Fruit fly (Drosophila melanogaster): ENCODE results near the gene Cyp28d2.
A peak's percentile ranks its signal among the peaks of the same experiment; 100 is the strongest.

The Cyp28d2 gene

DNA sequence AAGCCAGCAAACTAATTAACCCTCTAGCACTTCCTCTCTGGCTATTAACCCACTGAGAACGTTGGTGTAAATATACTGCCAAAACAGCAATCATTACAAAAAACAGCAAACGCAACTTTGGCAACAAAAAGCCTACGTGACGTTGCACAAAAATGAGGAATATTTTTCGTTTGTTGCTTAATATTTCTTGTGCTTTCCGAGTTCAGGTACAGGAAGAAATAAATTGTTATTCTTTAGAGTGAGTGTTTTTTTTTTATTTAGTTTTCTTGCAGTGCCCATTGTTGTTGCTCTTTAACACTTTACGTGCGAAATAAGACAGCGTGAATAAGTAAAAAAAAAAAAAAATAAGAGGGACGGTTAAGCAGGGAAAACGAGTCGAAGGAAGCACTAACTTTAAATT lies 44.1 kb downstream of the Cyp28d2 start (continued):
- TF ChIP-seq CG3919 (GFP tag; optimal IDR thresholded peaks at IDR 0.05) (no peak), CG11294 (GFP tag; IDR thresholded peaks at IDR 0.05) (no peak), Eip75B (GFP tag; optimal IDR thresholded peaks at IDR 0.05) (no peak), achi (GFP tag; optimal IDR thresholded peaks at IDR 0.05) (no peak), fd85E (GFP tag; optimal IDR thresholded peaks at IDR 0.05) (no peak), CG7368 (GFP tag; optimal IDR thresholded peaks at IDR 0.05) (peak; percentile 15), Hr39 (GFP tag; optimal IDR thresholded peaks at IDR 0.05) (peak; percentile 39), ss (GFP tag; optimal IDR thresholded peaks at IDR 0.05) (no peak), CG31627 (GFP tag; optimal IDR thresholded peaks at IDR 0.05) (peak; percentile 10), Blimp-1 (GFP tag; optimal IDR thresholded peaks at IDR 0.05) (no peak), CG10631 (GFP tag; optimal IDR thresholded peaks at IDR 0.05) (no peak)

DNA sequence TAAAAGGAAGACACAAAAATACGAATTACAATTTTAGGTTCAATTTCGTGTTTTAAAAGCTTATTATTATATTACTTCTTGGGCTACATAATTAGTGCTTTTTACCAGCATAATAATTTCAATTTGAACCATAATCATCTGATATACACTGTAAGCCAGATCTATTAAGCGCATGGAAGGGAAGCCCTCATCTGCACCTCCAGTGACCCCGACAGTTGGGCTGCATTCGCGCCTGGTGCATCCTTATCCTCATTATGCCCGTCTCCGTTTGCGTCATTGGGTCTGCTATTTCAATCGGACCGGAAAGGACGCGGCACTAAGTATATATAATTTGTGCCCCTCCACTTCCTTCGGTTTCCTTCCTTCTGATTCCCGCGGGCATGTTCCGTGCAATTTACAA lies 44.7 kb downstream of the Cyp28d2 start:
- TF ChIP-seq svp (GFP tag) = peak; percentile 64
- no peak for TF ChIP-seq Lpt (GFP tag; optimal IDR thresholded peaks at IDR 0.05)
- no peak for TF ChIP-seq Hr39 (GFP tag; optimal IDR thresholded peaks at IDR 0.05)
- no peak for TF ChIP-seq salr (GFP tag; optimal IDR thresholded peaks at IDR 0.05)
- no peak for TF ChIP-seq dac (GFP tag; optimal IDR thresholded peaks at IDR 0.05)
- TF ChIP-seq Ets21C (GFP tag; optimal IDR thresholded peaks at IDR 0.05) = no peak
- no peak for TF ChIP-seq lz (GFP tag; optimal IDR thresholded peaks at IDR 0.05)
- peak; percentile 29 for TF ChIP-seq Ets96B (tag; optimal IDR thresholded peaks at IDR 0.05)
- no peak for TF ChIP-seq CG16779 (tag; optimal IDR thresholded peaks at IDR 0.05)
- TF ChIP-seq Eip78C (GFP tag) = peak; percentile 53
- no peak for TF ChIP-seq ss (GFP tag; optimal IDR thresholded peaks at IDR 0.05)
- no peak for TF ChIP-seq CG4318 (GFP tag; optimal IDR thresholded peaks at IDR 0.05)
- TF ChIP-seq OdsH (GFP tag; optimal IDR thresholded peaks at IDR 0.05) = no peak
- no peak for TF ChIP-seq CG11294 (GFP tag; IDR thresholded peaks at IDR 0.05)
- TF ChIP-seq Hr4 (GFP tag; optimal IDR thresholded peaks at IDR 0.05) = no peak
- no peak for TF ChIP-seq fkh (GFP tag; optimal IDR thresholded peaks at IDR 0.05)
- no peak for TF ChIP-seq CG8119 (GFP tag; IDR thresholded peaks at IDR 0.05)
- TF ChIP-seq Sox14 (GFP tag; optimal IDR thresholded peaks at IDR 0.05) = no peak
- TF ChIP-seq pdm3 (GFP tag; optimal IDR thresholded peaks at IDR 0.05) = peak; percentile 5
- TF ChIP-seq CG15336 (GFP tag; IDR thresholded peaks at IDR 0.05) = no peak
- TF ChIP-seq Sox102F (GFP tag; optimal IDR thresholded peaks at IDR 0.05) = no peak
- TF ChIP-seq CG1621 (tag; optimal IDR thresholded peaks at IDR 0.05) = no peak

DNA sequence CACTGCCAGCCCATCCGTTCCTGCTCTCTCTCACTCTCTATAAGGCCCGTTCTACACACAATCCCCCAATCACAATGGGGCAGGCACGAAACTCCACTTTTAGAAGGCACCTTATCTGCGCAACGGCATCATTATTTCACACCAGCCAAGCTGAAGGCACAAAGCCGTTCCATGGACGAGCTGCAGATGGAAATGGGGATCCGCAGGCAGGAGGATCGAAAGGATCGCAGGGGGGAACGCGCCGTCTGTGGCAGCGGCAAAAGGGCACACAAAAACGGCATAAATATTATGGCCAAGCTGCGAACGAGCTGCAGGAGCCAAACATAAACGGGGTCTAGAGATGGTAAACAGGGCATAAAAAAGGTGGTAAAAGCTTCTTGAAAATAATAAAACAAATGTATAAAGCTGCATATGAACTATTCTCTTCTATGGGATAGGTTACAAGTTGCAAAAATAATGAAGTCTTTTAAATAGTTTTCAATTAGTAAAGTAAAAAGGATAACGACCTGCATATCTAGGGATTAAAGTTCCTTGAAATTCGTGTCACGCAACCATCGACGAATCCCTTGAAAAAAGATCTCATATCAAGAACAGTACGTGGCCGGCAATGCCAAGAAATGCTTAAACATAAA lies 45.4 kb downstream of the Cyp28d2 start:
- TF ChIP-seq CG6854 (GFP tag; optimal IDR thresholded peaks at IDR 0.05) = no peak
- TF ChIP-seq CG11902 (GFP tag; optimal IDR thresholded peaks at IDR 0.05) = no peak
- TF ChIP-seq acj6 (GFP tag; optimal IDR thresholded peaks at IDR 0.05) = peak; percentile 65
- TF ChIP-seq CG10631 (GFP tag; optimal IDR thresholded peaks at IDR 0.05) = peak; percentile 73
- TF ChIP-seq Hr4 (GFP tag; optimal IDR thresholded peaks at IDR 0.05) = no peak
- TF ChIP-seq Sox15 (GFP tag; optimal IDR thresholded peaks at IDR 0.05) = no peak
- peak; percentile 32 for TF ChIP-seq Blimp-1 (GFP tag; optimal IDR thresholded peaks at IDR 0.05)
- 0 out of 3 replicates have a peak, but pooled peaks have one; percentile 15 for TF ChIP-seq CG8119 (GFP tag; IDR thresholded peaks at IDR 0.05)
- TF ChIP-seq CG16779 (tag; optimal IDR thresholded peaks at IDR 0.05) = peak; percentile 0
- peak; percentile 74 for TF ChIP-seq CG3032 (tag; optimal IDR thresholded peaks at IDR 0.05)
- peak; percentile 66 for TF ChIP-seq dsx (GFP tag; optimal IDR thresholded peaks at IDR 0.05; ENCODE audit: poor library complexity, severe bottlenecking)
- TF ChIP-seq topi (GFP tag; optimal IDR thresholded peaks at IDR 0.05) = peak; percentile 76
- TF ChIP-seq CG1621 (tag; optimal IDR thresholded peaks at IDR 0.05) = no peak
- TF ChIP-seq Gug (GFP tag; IDR thresholded peaks at IDR 0.05) = no peak
- no peak for TF ChIP-seq CG15336 (GFP tag; IDR thresholded peaks at IDR 0.05)
- TF ChIP-seq CG10669 (GFP tag; optimal IDR thresholded peaks at IDR 0.05) = peak; percentile 61
- TF ChIP-seq Eip75B (GFP tag; optimal IDR thresholded peaks at IDR 0.05) = peak; percentile 65
- TF ChIP-seq svp (GFP tag) = peak; percentile 91
- no peak for TF ChIP-seq CG6163 (GFP tag; IDR thresholded peaks at IDR 0.05)
- TF ChIP-seq esn (GFP tag; optimal IDR thresholded peaks at IDR 0.05) = peak; percentile 85
- TF ChIP-seq CG31627 (GFP tag; optimal IDR thresholded peaks at IDR 0.05) = peak; percentile 69
- TF ChIP-seq Ets96B (tag; optimal IDR thresholded peaks at IDR 0.05) = peak; percentile 74
- peak; percentile 70 for TF ChIP-seq fd59A (GFP tag; optimal IDR thresholded peaks at IDR 0.05)
- TF ChIP-seq CG11762 (GFP tag; optimal IDR thresholded peaks at IDR 0.05; ENCODE audit: insufficient read depth) = no peak
- peak; percentile 56 for TF ChIP-seq achi (GFP tag; optimal IDR thresholded peaks at IDR 0.05)
- TF ChIP-seq Eip93F (GFP tag; optimal IDR thresholded peaks at IDR 0.05) = peak; percentile 43
- TF ChIP-seq CG9139 (GFP tag; optimal IDR thresholded peaks at IDR 0.05) = peak; percentile 19
- TF ChIP-seq fkh (GFP tag; optimal IDR thresholded peaks at IDR 0.05) = no peak
- no peak for TF ChIP-seq CG6276 (GFP tag; optimal IDR thresholded peaks at IDR 0.05)
- TF ChIP-seq CG11294 (GFP tag; IDR thresholded peaks at IDR 0.05) = no peak
- TF ChIP-seq CG3919 (GFP tag; optimal IDR thresholded peaks at IDR 0.05) = peak; percentile 33

All from whole organism, prepupa.